Fruit fly (Drosophila melanogaster) whole organism, embryonic: ENCODE results near the gene CG9717.

ENCODE experiments used
- Aef1 ChIP-seq: fragments of 200-800 bp; sonication (Bioruptor generic); IDR thresholded peaks from 3 replicates; pipeline ENCODE4 v1.3.6; 2022; ENCODE audit warnings: missing biosample characterization, missing genetic modification characterization
- Antp ChIP-seq: fragments of 200-800 bp; sonication (Bioruptor generic); optimal IDR thresholded peaks from 3 replicates; lab custom pipeline; 2016; ENCODE audit warnings: missing biosample characterization, missing genetic modification characterization
- Atf3 ChIP-seq: fragments of 200-800 bp; sonication (Bioruptor generic); optimal IDR thresholded peaks from 3 replicates; lab custom pipeline; 2016; ENCODE audit warnings: missing biosample characterization, missing genetic modification characterization
- CG1024 ChIP-seq: fragments of 200-800 bp; sonication (Bioruptor generic); IDR thresholded peaks from 2 replicates; pipeline ENCODE4 v1.3.6; 2022; ENCODE audit warnings: missing biosample characterization, missing genetic modification characterization
- CG10267 ChIP-seq: fragments of 200-800 bp; sonication (Bioruptor generic); optimal IDR thresholded peaks from 2 replicates; lab custom pipeline; 2018; ENCODE audit warnings: missing biosample characterization, mild to moderate bottlenecking, missing genetic modification characterization, moderate library complexity
- CG10959 ChIP-seq: fragments of 200-800 bp; sonication (Bioruptor generic); IDR thresholded peaks from 2 replicates; pipeline ENCODE4 v1.3.6; 2022; ENCODE audit warnings: missing biosample characterization, missing genetic modification characterization
- CG11504 ChIP-seq: fragments of 200-800 bp; sonication (Bioruptor generic); optimal IDR thresholded peaks from 3 replicates; lab custom pipeline; 2019; ENCODE audit warnings: missing biosample characterization, mild to moderate bottlenecking, missing genetic modification characterization, moderate library complexity
- CG11696 ChIP-seq: fragments of 200-800 bp; sonication (Bioruptor generic); IDR thresholded peaks from 2 replicates; pipeline ENCODE4 v1.3.6; 2022; ENCODE audit warnings: missing biosample characterization, missing genetic modification characterization
- CG14441 ChIP-seq: fragments of 200-800 bp; sonication (Bioruptor generic); IDR thresholded peaks from 2 replicates; pipeline ENCODE4 v1.3.6; 2022; ENCODE audit warnings: missing biosample characterization, missing genetic modification characterization
- CG14710 ChIP-seq: fragments of 200-800 bp; sonication (Bioruptor generic); optimal IDR thresholded peaks from 3 replicates; lab custom pipeline; 2019; ENCODE audit warnings: missing biosample characterization, mild to moderate bottlenecking, missing genetic modification characterization, moderate library complexity
- CG15479 ChIP-seq: fragments of 200-800 bp; sonication (Bioruptor generic); optimal IDR thresholded peaks from 3 replicates; lab custom pipeline; 2019; ENCODE audit warnings: missing biosample characterization, mild to moderate bottlenecking, missing genetic modification characterization, moderate library complexity
- CG18764 ChIP-seq: fragments of 200-800 bp; sonication (Bioruptor generic); optimal IDR thresholded peaks from 3 replicates; lab custom pipeline; 2016; ENCODE audit warnings: missing biosample characterization, missing genetic modification characterization
- CG2199 ChIP-seq: fragments of 200-800 bp; sonication (Bioruptor generic); IDR thresholded peaks from 3 replicates; pipeline ENCODE4 v1.3.6; 2022; ENCODE audit warnings: missing biosample characterization, missing genetic modification characterization
- CG2202 ChIP-seq: fragments of 200-800 bp; sonication (Bioruptor generic); optimal IDR thresholded peaks from 2 replicates; lab custom pipeline; 2018; ENCODE audit warnings: missing biosample characterization, mild to moderate bottlenecking, missing genetic modification characterization
- CG2678 ChIP-seq: fragments of 200-800 bp; sonication (Bioruptor generic); optimal IDR thresholded peaks from 3 replicates; lab custom pipeline; 2019; ENCODE audit warnings: missing biosample characterization, mild to moderate bottlenecking, missing genetic modification characterization, moderate library complexity
- CG2712 ChIP-seq: fragments of 200-800 bp; optimal IDR thresholded peaks from 3 replicates; lab custom pipeline; 2019; ENCODE audit warnings: missing biosample characterization, mild to moderate bottlenecking, missing genetic modification characterization, moderate library complexity
- CG30431 ChIP-seq: fragments of 200-800 bp; sonication (Bioruptor generic); optimal IDR thresholded peaks from 2 replicates; lab custom pipeline; 2017; ENCODE audit warnings: missing biosample characterization, missing genetic modification characterization
- CG3838 ChIP-seq: fragments of 200-800 bp; sonication (Bioruptor generic); optimal IDR thresholded peaks from 3 replicates; lab custom pipeline; 2016; ENCODE audit warnings: missing biosample characterization, missing genetic modification characterization
- CG4730 ChIP-seq: fragments of 200-800 bp; sonication (Bioruptor generic); IDR thresholded peaks from 2 replicates; pipeline ENCODE4 v1.3.6; 2022; ENCODE audit warnings: missing biosample characterization, missing genetic modification characterization
- CG4820 ChIP-seq: fragments of 200-800 bp; sonication (Bioruptor generic); optimal IDR thresholded peaks from 3 replicates; lab custom pipeline; 2016; ENCODE audit warnings: missing biosample characterization, missing genetic modification characterization
- CG6654 ChIP-seq: fragments of 200-800 bp; sonication (Bioruptor generic); optimal IDR thresholded peaks from 2 replicates; lab custom pipeline; 2017; ENCODE audit warnings: missing biosample characterization, mild to moderate bottlenecking, missing genetic modification characterization
- CG6683 ChIP-seq: fragments of 200-800 bp; sonication (Bioruptor generic); optimal IDR thresholded peaks from 2 replicates; lab custom pipeline; 2017; ENCODE audit warnings: missing biosample characterization, mild to moderate bottlenecking, missing genetic modification characterization, missing genetic modification reagents
- CG7271 ChIP-seq: fragments of 200-800 bp; sonication (Bioruptor generic); optimal IDR thresholded peaks from 2 replicates; lab custom pipeline; 2018; ENCODE audit warnings: missing biosample characterization, mild to moderate bottlenecking, missing genetic modification characterization, moderate library complexity
- CG7357 ChIP-seq: fragments of 200-800 bp; sonication (Bioruptor generic); IDR thresholded peaks from 3 replicates; pipeline ENCODE4 v1.3.6; 2022; ENCODE audit warnings: missing biosample characterization, missing genetic modification characterization
- CG8478 ChIP-seq: fragments of >200 bp; optimal IDR thresholded peaks from 2 replicates; lab custom pipeline; 2018
- CG8944 ChIP-seq: fragments of 200-800 bp; sonication (Bioruptor generic); optimal IDR thresholded peaks from 3 replicates; lab custom pipeline; 2016; ENCODE audit warnings: missing biosample characterization, missing genetic modification characterization
- CG9437 ChIP-seq: fragments of 200-800 bp; sonication (Bioruptor generic); optimal IDR thresholded peaks from 2 replicates; lab custom pipeline; 2018; ENCODE audit warnings: missing biosample characterization, mild to moderate bottlenecking, missing genetic modification characterization
- CG9817 ChIP-seq: fragments of 200-800 bp; sonication (Bioruptor generic); optimal IDR thresholded peaks from 2 replicates; lab custom pipeline; 2018; ENCODE audit warnings: missing biosample characterization, mild to moderate bottlenecking, missing genetic modification characterization, moderate library complexity
- CG9932 ChIP-seq: fragments of 200-800 bp; sonication (Bioruptor generic); IDR thresholded peaks from 2 replicates; pipeline ENCODE4 v1.3.6; 2022; ENCODE audit warnings: missing biosample characterization, missing genetic modification characterization
- CoRest ChIP-seq: fragments of 200-800 bp; sonication (Bioruptor generic); optimal IDR thresholded peaks from 3 replicates; lab custom pipeline; 2018; ENCODE audit warnings: missing biosample characterization, mild to moderate bottlenecking, missing genetic modification characterization, moderate library complexity
- Drgx ChIP-seq: fragments of 200-800 bp; sonication (Bioruptor generic); IDR thresholded peaks from 2 replicates; pipeline ENCODE4 v1.3.6; 2022; ENCODE audit warnings: missing biosample characterization, missing genetic modification characterization
- HLH4C ChIP-seq: fragments of 200-800 bp; sonication (Bioruptor generic); IDR thresholded peaks from 3 replicates; pipeline ENCODE4 v1.3.6; 2022; ENCODE audit warnings: missing biosample characterization, missing genetic modification characterization; ENCODE audit not compliant: partially characterized antibody
- Hmx ChIP-seq: fragments of 200-800 bp; sonication (Bioruptor generic); optimal IDR thresholded peaks from 2 replicates; lab custom pipeline; 2016; ENCODE audit warnings: missing biosample characterization, missing genetic modification characterization
- Hr39 ChIP-seq: fragments of >200 bp; optimal IDR thresholded peaks from 2 replicates; lab custom pipeline; 2017
- Six4 ChIP-seq: fragments of 200-800 bp; sonication (Bioruptor generic); optimal IDR thresholded peaks from 2 replicates; lab custom pipeline; 2016; ENCODE audit warnings: missing biosample characterization, missing genetic modification characterization
- ac ChIP-seq: fragments of 200-800 bp; sonication (Bioruptor generic); optimal IDR thresholded peaks from 3 replicates; lab custom pipeline; 2017; ENCODE audit warnings: missing biosample characterization, mild to moderate bottlenecking, missing genetic modification characterization
- aop ChIP-seq: fragments of 200-800 bp; sonication (Bioruptor generic); IDR thresholded peaks from 2 replicates; pipeline ENCODE4 v1.3.6; 2022; ENCODE audit warnings: missing biosample characterization, missing genetic modification characterization
- chif ChIP-seq, 2 experiments: fragments of 200-800 bp; sonication (Bioruptor generic); optimal IDR thresholded peaks; 3 replicates each; lab custom pipeline; 2016; ENCODE audit warnings: missing biosample characterization in 2 of 2, missing genetic modification characterization in 2 of 2
- chinmo ChIP-seq: fragments of 200-800 bp; sonication (Bioruptor generic); IDR thresholded peaks from 4 replicates; pipeline ENCODE4 v1.3.6; 2022; ENCODE audit warnings: missing biosample characterization, missing genetic modification characterization; ENCODE audit not compliant: partially characterized antibody
- chn ChIP-seq: fragments of 200-800 bp; sonication (Bioruptor generic); optimal IDR thresholded peaks from 2 replicates; lab custom pipeline; 2016; ENCODE audit warnings: missing biosample characterization, missing genetic modification characterization
- dati ChIP-seq: fragments of 200-800 bp; sonication (Bioruptor generic); IDR thresholded peaks from 2 replicates; pipeline ENCODE4 v1.3.6; 2022; ENCODE audit warnings: missing biosample characterization, missing genetic modification characterization
- fru ChIP-seq: fragments of >200 bp; optimal IDR thresholded peaks from 2 replicates; lab custom pipeline; 2017
- ham ChIP-seq: fragments of 200-800 bp; sonication (Bioruptor generic); IDR thresholded peaks from 2 replicates; pipeline ENCODE4 v1.3.6; 2022; ENCODE audit warnings: missing biosample characterization, missing genetic modification characterization
- hkb ChIP-seq, 2 experiments: fragments of 200-800 bp in 1 of 2; fragments of >200 bp in 1 of 2; sonication (Bioruptor generic) in 1 of 2; IDR thresholded peaks in 1 of 2; optimal IDR thresholded peaks in 1 of 2; 2 replicates each; pipeline versions ENCODE4 v1.3.6 to Lab custom; 2017 to 2022; ENCODE audit warnings: missing biosample characterization in 1 of 2, missing genetic modification characterization in 1 of 2
- insv ChIP-seq, 2 experiments: fragments of 200-800 bp; sonication (Bioruptor generic); optimal IDR thresholded peaks; 3 replicates each; lab custom pipeline; 2016 to 2018; ENCODE audit warnings: missing biosample characterization in 2 of 2, missing genetic modification characterization in 2 of 2
- kni ChIP-seq: fragments of 200-800 bp; sonication (Bioruptor generic); optimal IDR thresholded peaks from 3 replicates; lab custom pipeline; 2017; ENCODE audit warnings: mild to moderate bottlenecking, missing biosample characterization, missing genetic modification reagents, missing genetic modification characterization
- maf-S ChIP-seq: fragments of 200-800 bp; sonication (Bioruptor generic); optimal IDR thresholded peaks from 2 replicates; lab custom pipeline; 2016; ENCODE audit warnings: missing biosample characterization, missing genetic modification characterization
- nmo ChIP-seq: fragments of 200-800 bp; sonication (Bioruptor generic); optimal IDR thresholded peaks from 2 replicates; lab custom pipeline; 2018; ENCODE audit warnings: missing biosample characterization, mild to moderate bottlenecking, missing genetic modification characterization, moderate library complexity
- sqz ChIP-seq: fragments of 200-800 bp; sonication (Bioruptor generic); optimal IDR thresholded peaks from 3 replicates; lab custom pipeline; 2018; ENCODE audit warnings: missing biosample characterization, mild to moderate bottlenecking, missing genetic modification characterization
- sr ChIP-seq: fragments of 200-800 bp; sonication (Bioruptor generic); IDR thresholded peaks from 3 replicates; pipeline ENCODE4 v1.3.6; 2022; ENCODE audit warnings: missing biosample characterization, missing genetic modification characterization
- stc ChIP-seq: fragments of 200-800 bp; sonication (Bioruptor generic); IDR thresholded peaks from 2 replicates; pipeline ENCODE4 v1.3.6; 2022; ENCODE audit warnings: missing biosample characterization, missing genetic modification characterization

CG9717 gene

DNA sequence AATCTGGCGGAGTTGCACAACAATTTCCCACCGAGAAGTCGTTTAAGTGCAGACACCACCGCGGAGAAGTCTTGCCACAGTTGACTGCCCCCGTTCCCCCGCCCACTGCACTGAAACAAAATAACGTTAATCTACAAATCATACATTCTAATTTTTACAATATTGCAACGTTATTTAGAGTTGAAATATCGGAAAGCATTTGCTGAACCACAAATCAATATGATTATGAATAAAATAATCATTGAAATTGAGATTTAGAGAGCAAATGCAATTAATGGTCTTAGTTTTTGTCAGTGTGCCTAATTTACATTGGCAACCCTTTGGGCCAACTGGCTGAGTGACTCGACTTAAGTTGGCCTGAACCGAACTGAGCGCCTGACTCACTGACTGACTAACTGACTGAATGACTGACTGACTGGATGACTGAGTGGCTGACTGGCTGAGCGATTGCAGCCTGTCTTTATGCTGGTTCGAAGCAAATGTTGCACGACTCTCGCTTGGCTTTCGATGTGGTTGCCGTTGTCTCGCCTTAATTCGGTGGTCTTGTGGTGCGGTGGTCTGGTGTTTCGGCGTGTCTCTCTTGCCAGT lies 16.5 kb downstream of the CG9717 start (continued):
- TF ChIP-seq Six4 (GFP tag; lab: Kevin White, UChicago) (peak; percentile 78), ac (no peak), CG14710 (tag; lab: Kevin White, UChicago) (peak; percentile 82), CG9817 (tag; lab: Kevin White, UChicago) (peak; percentile 73), CG2712 (peak; percentile 90), CG11696 (GFP tag; lab: Robert Waterston, UW) (peak; percentile 59), sr (GFP tag; lab: Robert Waterston, UW) (peak; percentile 42; the same call in 1 of the 3 replicates), CG4730 (GFP tag; lab: Robert Waterston, UW) (peak; percentile 64), nmo (peak; percentile 80), Hr39 (lab: Kevin White, UChicago) (no peak), CG8944 (GFP tag; lab: Kevin White, UChicago) (peak; percentile 72), Hmx (GFP tag; lab: Kevin White, UChicago) (peak; percentile 2), hkb (optimal IDR thresholded peaks at IDR 0.05; lab: Kevin White, UChicago) (no peak), hkb (GFP tag; IDR thresholded peaks at IDR 0.05; lab: Robert Waterston, UW) (peak; percentile 89), ham (GFP tag; lab: Robert Waterston, UW) (no peak), CG3838 (GFP tag; lab: Kevin White, UChicago) (peak; percentile 1), Drgx (peak; percentile 91), CG6683 (peak; percentile 48), CG9437 (GFP tag; lab: Kevin White, UChicago) (peak; percentile 65), CG10959 (peak; percentile 58; the same call in 1 of the 2 replicates), chn (peak; percentile 66), CG10267 (tag; lab: Kevin White, UChicago) (peak; percentile 76), CG11504 (tag; lab: Kevin White, UChicago) (no peak), chif (GFP tag; optimal IDR thresholded peaks at IDR 0.05; lab: Kevin White, UChicago) (peak; percentile 70 to 76), fru (lab: Kevin White, UChicago) (no peak), dati (GFP tag; lab: Robert Waterston, UW) (peak; percentile 51; the same call in 1 of the 2 replicates), kni (GFP tag; lab: Kevin White, UChicago) (peak; percentile 83), maf-S (peak; percentile 28), CG2678 (tag; lab: Kevin White, UChicago) (peak; percentile 86), Antp (GFP tag; lab: Kevin White, UChicago) (peak; percentile 52), CG7357 (GFP tag; lab: Robert Waterston, UW) (peak; percentile 56; the same call in 1 of the 3 replicates), CG8478 (lab: Kevin White, UChicago) (no peak), aop (GFP tag; lab: Robert Waterston, UW) (no peak), CG15479 (GFP tag; lab: Kevin White, UChicago) (no peak), CoRest (tag; lab: Kevin White, UChicago) (peak; percentile 81), CG18764 (peak; percentile 42), HLH4C (no peak), CG7271 (tag; lab: Kevin White, UChicago) (no peak), CG4820 (GFP tag; lab: Kevin White, UChicago) (peak; percentile 75), stc (GFP tag; lab: Robert Waterston, UW) (peak; percentile 77), chinmo (GFP tag; lab: Robert Waterston, UW) (peak; percentile 36; the same call in 1 of the 4 replicates), CG30431 (GFP tag; lab: Kevin White, UChicago) (peak; percentile 38), Aef1 (GFP tag; lab: Robert Waterston, UW) (peak; percentile 57; the same call in 2 of the 3 replicates), Atf3 (GFP tag; lab: Kevin White, UChicago) (peak; percentile 68), CG14441 (peak; percentile 87), CG1024 (GFP tag; lab: Robert Waterston, UW) (peak; percentile 71), CG2202 (tag; lab: Kevin White, UChicago) (peak; percentile 68), CG9932 (GFP tag; lab: Robert Waterston, UW) (no peak), sqz (GFP tag; lab: Kevin White, UChicago) (no peak), CG2199 (GFP tag; lab: Robert Waterston, UW) (peak; percentile 61; the same call in 1 of the 3 replicates), CG6654 (GFP tag; lab: Kevin White, UChicago) (peak; percentile 39), insv (GFP tag; optimal IDR thresholded peaks at IDR 0.05; lab: Kevin White, UChicago) (no peak)
